Fruit fly (Drosophila melanogaster): ENCODE data around the gene mtd.

mtd gene

dm6 chr3R:5281094-5281493 is 69.1 kb downstream of the mtd start (continued):
- TF ChIP-seq Med (GFP tag) (peak; percentile 45), CG8388 (GFP tag; optimal IDR thresholded peaks at IDR 0.05) (no peak), peb (GFP tag; IDR thresholded peaks at IDR 0.05) (no peak), MBD-R2 (GFP tag; IDR thresholded peaks at IDR 0.05) (no peak), CG12104 (GFP tag; optimal IDR thresholded peaks at IDR 0.05) (no peak), jumu (GFP tag; optimal IDR thresholded peaks at IDR 0.05) (no peak), CG32532 (GFP tag; IDR thresholded peaks at IDR 0.05) (peak; percentile 60), CG42726 (GFP tag; IDR thresholded peaks at IDR 0.05; ENCODE audit: partially characterized antibody) (no peak), Hmx (GFP tag; optimal IDR thresholded peaks at IDR 0.05) (no peak), amos (GFP tag; IDR thresholded peaks at IDR 0.05; ENCODE audit: partially characterized antibody) (no peak; the same call in 1 of the 2 replicates), CG16863 (GFP tag; optimal IDR thresholded peaks at IDR 0.05) (no peak), pita (GFP tag; optimal IDR thresholded peaks at IDR 0.05) (no peak), CG6791 (GFP tag; IDR thresholded peaks at IDR 0.05; ENCODE audit: partially characterized antibody) (no peak), yki (optimal IDR thresholded peaks at IDR 0.05) (no peak), CG9727 (GFP tag; optimal IDR thresholded peaks at IDR 0.05) (no peak), CG2712 (tag; optimal IDR thresholded peaks at IDR 0.05) (no peak), Dbx (GFP tag; IDR thresholded peaks at IDR 0.05) (no peak), CG11456 (GFP tag; IDR thresholded peaks at IDR 0.05) (no peak)

- no peak for TF ChIP-seq gcm (GFP tag; optimal IDR thresholded peaks at IDR 0.05)
- TF ChIP-seq wor (GFP tag; IDR thresholded peaks at IDR 0.05), result no peak
- TF ChIP-seq chm (GFP tag; IDR thresholded peaks at IDR 0.05), result no peak
- no peak for TF ChIP-seq H2.0 (GFP tag; IDR thresholded peaks at IDR 0.05)
- TF ChIP-seq pan (optimal IDR thresholded peaks at IDR 0.05), result no peak
- TF ChIP-seq pan (GFP tag; optimal IDR thresholded peaks at IDR 0.05 in 1 of 2, IDR thresholded peaks at IDR 0.05 in 1 of 2), result no peak
- TF ChIP-seq Dll (GFP tag; IDR thresholded peaks at IDR 0.05; ENCODE audit: partially characterized antibody), result no peak
- TF ChIP-seq MBD-R2 (GFP tag; IDR thresholded peaks at IDR 0.05), result no peak
- no peak for TF ChIP-seq gcm2 (GFP tag; optimal IDR thresholded peaks at IDR 0.05)
- no peak for TF ChIP-seq z (GFP tag; IDR thresholded peaks at IDR 0.05)
- no peak for TF ChIP-seq hkb (optimal IDR thresholded peaks at IDR 0.05)
- TF ChIP-seq hkb (GFP tag; IDR thresholded peaks at IDR 0.05), result no peak
- no peak for TF ChIP-seq CG17385 (GFP tag; optimal IDR thresholded peaks at IDR 0.05)
These were observed 69.9 kb downstream of the mtd start for dm6 chr3R:5280380-5280779.

- no peak for TF ChIP-seq row (GFP tag; IDR thresholded peaks at IDR 0.05)
- no peak for TF ChIP-seq CG2875 (GFP tag; optimal IDR thresholded peaks at IDR 0.05)
- TF ChIP-seq CG4730 (GFP tag; IDR thresholded peaks at IDR 0.05), result no peak
- TF ChIP-seq CG7987 (GFP tag; optimal IDR thresholded peaks at IDR 0.05), result no peak
- no peak for TF ChIP-seq Meics (GFP tag; optimal IDR thresholded peaks at IDR 0.05)
- no peak for TF ChIP-seq sima (GFP tag; optimal IDR thresholded peaks at IDR 0.05)
- peak; percentile 62 for TF ChIP-seq Med (GFP tag)
- no peak for TF ChIP-seq Mrtf (GFP tag; IDR thresholded peaks at IDR 0.05)
- TF ChIP-seq HLH54F (GFP tag; optimal IDR thresholded peaks at IDR 0.05), result no peak
- TF ChIP-seq CG7372 (GFP tag; IDR thresholded peaks at IDR 0.05), result peak; percentile 94
- peak; percentile 89 for TF ChIP-seq cwo (GFP tag; optimal IDR thresholded peaks at IDR 0.05)
- no peak for TF ChIP-seq Lhr (GFP tag; optimal IDR thresholded peaks at IDR 0.05)
- no peak for TF ChIP-seq CG14965 (GFP tag; optimal IDR thresholded peaks at IDR 0.05; ENCODE audit: borderline replicate concordance)
- peak in 1 of 2 experiments; percentile 8 for TF ChIP-seq Trl (optimal IDR thresholded peaks at IDR 0.05)
- TF ChIP-seq Trl (GFP tag; optimal IDR thresholded peaks at IDR 0.05), result no peak
- TF ChIP-seq sob (GFP tag; IDR thresholded peaks at IDR 0.05), result no peak
- no peak for TF ChIP-seq CG9797 (GFP tag; optimal IDR thresholded peaks at IDR 0.05)
- no peak for TF ChIP-seq unpg (GFP tag; optimal IDR thresholded peaks at IDR 0.05)
- no peak for TF ChIP-seq YL-1 (GFP tag; optimal IDR thresholded peaks at IDR 0.05)
- TF ChIP-seq CG13894 (tag; optimal IDR thresholded peaks at IDR 0.05), result peak; percentile 32
- no peak for TF ChIP-seq bcd (GFP tag; optimal IDR thresholded peaks at IDR 0.05)
- no peak for TF ChIP-seq CG13123 (GFP tag; optimal IDR thresholded peaks at IDR 0.05)
These were observed 70.6 kb downstream of the mtd start for dm6 chr3R:5279609-5280164.

Measured in whole organism, embryonic.